Worm (Caenorhabditis elegans): ENCODE results near the gene epg-4.
A peak's percentile ranks its signal among the peaks of the same experiment; 100 is the strongest.

The epg-4 gene

DNA sequence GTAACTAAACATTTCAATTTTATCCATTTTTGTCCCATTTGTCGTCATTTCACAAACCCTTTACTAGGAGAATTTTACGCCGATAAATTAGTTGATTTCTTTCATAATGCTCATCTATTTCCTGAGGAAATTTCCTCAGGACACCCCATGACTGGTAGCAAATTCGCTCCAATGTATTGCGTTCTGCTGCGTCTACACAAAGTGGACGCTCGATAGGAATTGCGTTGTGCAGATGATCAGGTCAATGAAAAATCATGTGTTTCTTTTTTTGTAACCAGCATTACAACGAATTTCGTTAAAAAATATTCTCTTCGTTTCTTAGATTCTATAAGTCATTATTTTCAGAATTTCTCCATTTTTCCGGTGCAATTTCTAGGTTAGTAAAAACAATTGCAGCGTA is at the start of gene epg-4:
TSS of gene epg-4 (plus strand) at position 346 of the 400 bp plus-strand sequence.
- TF ChIP-seq nhr-28 (tag; optimal IDR thresholded peaks at IDR 0.05) (no peak), snpc-4 (tag; optimal IDR thresholded peaks at IDR 0.05) (no peak), drap-1 (GFP tag; optimal IDR thresholded peaks at IDR 0.05) (no peak), ces-1 (GFP tag; optimal IDR thresholded peaks at IDR 0.05) (no peak), mep-1 (tag; optimal IDR thresholded peaks at IDR 0.05) (peak; percentile 67), nhr-237 (tag; optimal IDR thresholded peaks at IDR 0.05) (no peak), hlh-1 (tag; optimal IDR thresholded peaks at IDR 0.05) (peak; percentile 8), ceh-83 (GFP tag; optimal IDR thresholded peaks at IDR 0.05) (no peak), ceh-43 (GFP tag; optimal IDR thresholded peaks at IDR 0.05) (no peak), elt-1 (tag; optimal IDR thresholded peaks at IDR 0.05; ENCODE audit: borderline replicate concordance, insufficient read depth) (no peak), pha-4 (tag; optimal IDR thresholded peaks at IDR 0.05) (no peak), sptf-1 (tag; optimal IDR thresholded peaks at IDR 0.05) (peak; percentile 41), mls-2 (tag; optimal IDR thresholded peaks at IDR 0.05) (peak; percentile 12), unc-39 (tag; optimal IDR thresholded peaks at IDR 0.05) (no peak), lsy-2 (tag; optimal IDR thresholded peaks at IDR 0.05) (peak; percentile 7), nhr-12 (tag; optimal IDR thresholded peaks at IDR 0.05) (no peak), zip-8 (tag; optimal IDR thresholded peaks at IDR 0.05) (no peak), M03D4.4 (tag; optimal IDR thresholded peaks at IDR 0.05) (no peak), nhr-76 (tag; optimal IDR thresholded peaks at IDR 0.05) (no peak), ztf-11 (tag; optimal IDR thresholded peaks at IDR 0.05) (no peak), mab-5 (tag; optimal IDR thresholded peaks at IDR 0.05) (no peak), blmp-1 (tag; optimal IDR thresholded peaks at IDR 0.05) (no peak), lin-32 (GFP tag; optimal IDR thresholded peaks at IDR 0.05) (no peak), ceh-39 (tag; optimal IDR thresholded peaks at IDR 0.05) (no peak), sem-2 (GFP tag; optimal IDR thresholded peaks at IDR 0.05) (no peak), elt-3 (tag; optimal IDR thresholded peaks at IDR 0.05) (no peak), flh-1 (GFP tag; optimal IDR thresholded peaks at IDR 0.05) (no peak), unc-120 (tag; optimal IDR thresholded peaks at IDR 0.05; ENCODE audit: poor library complexity, severe bottlenecking) (no peak)

DNA sequence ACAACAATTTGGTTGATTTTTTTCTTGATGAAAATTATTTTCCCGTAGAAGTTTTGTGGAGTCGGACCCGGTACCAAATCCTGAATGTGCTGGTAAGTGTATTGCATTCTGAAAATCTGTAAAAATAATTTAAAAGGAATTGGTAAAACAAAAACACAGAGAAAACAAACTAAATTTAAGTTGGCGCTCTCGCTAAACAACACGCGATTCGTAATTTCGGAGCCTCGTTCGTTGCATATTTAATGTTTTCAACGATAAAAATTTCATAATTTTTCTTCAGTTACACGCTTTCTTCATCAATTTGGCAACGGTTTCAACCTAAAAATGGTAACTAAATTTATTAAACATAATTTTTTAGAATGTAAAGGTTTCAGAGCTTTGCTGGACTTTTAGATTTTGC is 48.4 kb upstream of the epg-4 start, which contains the start of the genes pot-1 and ggtb-1:
TSS of gene pot-1 (minus strand) at position 120 of the 400 bp plus-strand sequence.
TSS of gene ggtb-1 (plus strand) at position 208 of the 400 bp plus-strand sequence.
- TF ChIP-seq ces-1 (GFP tag; optimal IDR thresholded peaks at IDR 0.05) (peak; percentile 27), mab-5 (tag; optimal IDR thresholded peaks at IDR 0.05) (no peak)

DNA sequence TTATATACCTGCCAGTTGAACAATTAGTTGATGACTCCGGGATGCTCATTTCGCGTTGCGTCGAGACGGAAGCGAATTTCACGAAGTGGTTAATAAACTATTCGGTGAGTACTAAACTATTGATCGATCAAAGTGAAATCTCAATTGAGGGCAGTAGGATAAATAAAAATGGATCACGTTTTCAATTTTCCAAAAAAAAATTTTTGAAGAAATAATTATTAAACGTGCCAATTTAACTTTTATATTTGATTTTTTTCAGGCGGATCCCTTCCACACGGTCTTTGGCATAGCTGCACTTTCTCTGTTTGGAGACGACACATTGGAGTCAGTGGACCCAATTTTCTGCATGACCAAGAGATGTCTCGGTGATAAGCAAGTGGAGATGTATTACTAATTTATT is 46.0 kb upstream of the epg-4 start, which contains the start of gene B0280.17:
TSS of gene B0280.17 (minus strand) at position 101 of the 400 bp plus-strand sequence.
- TF ChIP-seq bed-3 (GFP tag; optimal IDR thresholded peaks at IDR 0.05) (no peak), mls-2 (tag; optimal IDR thresholded peaks at IDR 0.05) (no peak), ztf-11 (tag; optimal IDR thresholded peaks at IDR 0.05) (no peak), mep-1 (tag; optimal IDR thresholded peaks at IDR 0.05) (no peak), snpc-4 (tag; optimal IDR thresholded peaks at IDR 0.05) (no peak), lin-13 (tag; optimal IDR thresholded peaks at IDR 0.05) (no peak), cnd-1 (tag; optimal IDR thresholded peaks at IDR 0.05) (no peak), elt-3 (tag; optimal IDR thresholded peaks at IDR 0.05) (no peak), sptf-1 (tag; optimal IDR thresholded peaks at IDR 0.05) (no peak), tbx-8 (GFP tag; optimal IDR thresholded peaks at IDR 0.05) (no peak), unc-39 (tag; optimal IDR thresholded peaks at IDR 0.05) (no peak), ceh-83 (GFP tag; optimal IDR thresholded peaks at IDR 0.05) (no peak), ham-2 (GFP tag; optimal IDR thresholded peaks at IDR 0.05) (no peak)

DNA sequence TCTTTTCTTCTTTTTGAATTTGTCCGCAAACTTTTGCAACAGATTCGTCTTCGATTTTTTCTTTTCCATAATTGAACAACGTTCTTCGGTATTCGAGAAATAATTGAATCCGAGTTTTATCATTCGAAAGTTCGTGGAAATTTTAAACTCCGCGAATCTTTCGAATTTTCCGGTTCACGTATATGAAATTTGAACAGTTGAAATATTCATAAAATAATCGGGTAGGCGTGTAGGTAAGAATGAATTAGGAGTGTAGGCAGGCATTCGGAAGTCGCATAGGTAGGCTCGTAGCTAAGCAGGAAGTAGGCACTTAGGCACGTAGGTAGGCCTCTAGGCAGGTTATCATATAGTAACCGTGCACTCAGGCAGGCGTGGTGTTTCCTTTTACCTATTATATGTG is 43.8 kb upstream of the epg-4 start, which contains the start of gene B0280.11:
TSS of gene B0280.11 (minus strand) at position 101 of the 400 bp plus-strand sequence.
- TF ChIP-seq ztf-11 (tag; optimal IDR thresholded peaks at IDR 0.05) (no peak), tbx-8 (GFP tag; optimal IDR thresholded peaks at IDR 0.05) (no peak), elt-3 (tag; optimal IDR thresholded peaks at IDR 0.05) (no peak), M03D4.4 (tag; optimal IDR thresholded peaks at IDR 0.05) (no peak), elt-1 (tag; optimal IDR thresholded peaks at IDR 0.05; ENCODE audit: borderline replicate concordance, insufficient read depth) (no peak), zip-8 (tag; optimal IDR thresholded peaks at IDR 0.05) (no peak), mep-1 (tag; optimal IDR thresholded peaks at IDR 0.05) (no peak), flh-1 (GFP tag; optimal IDR thresholded peaks at IDR 0.05) (no peak), bed-3 (GFP tag; optimal IDR thresholded peaks at IDR 0.05) (no peak), nhr-2 (tag; optimal IDR thresholded peaks at IDR 0.05) (no peak), nhr-12 (tag; optimal IDR thresholded peaks at IDR 0.05) (no peak), blmp-1 (tag; optimal IDR thresholded peaks at IDR 0.05) (no peak), unc-62 (GFP tag; optimal IDR thresholded peaks at IDR 0.05) (no peak), nhr-237 (tag; optimal IDR thresholded peaks at IDR 0.05) (no peak), ceh-43 (GFP tag; optimal IDR thresholded peaks at IDR 0.05) (no peak)
